Worm (Caenorhabditis elegans) whole organism, L2 larva: Measurements from ENCODE around the gene lgc-48.

Source experiments
- ceh-82 ChIP-seq: fragments of 150-350 bp; optimal IDR thresholded peaks from 2 replicates; lab custom pipeline; 2014; ENCODE audit warnings: missing biosample characterization, missing genetic modification characterization
- dmd-4 ChIP-seq: sonication (generic microtip); optimal IDR thresholded peaks from 2 replicates; lab custom pipeline; 2017; ENCODE audit warnings: missing biosample characterization, missing genetic modification characterization
- elt-3 ChIP-seq: sonication (generic microtip); optimal IDR thresholded peaks from 2 replicates; lab custom pipeline; 2017; ENCODE audit warnings: missing biosample characterization, missing genetic modification characterization
- lin-11 ChIP-seq: fragments of 150-350 bp; sonication (generic microtip); optimal IDR thresholded peaks from 2 replicates; lab custom pipeline; 2014; ENCODE audit warnings: missing biosample characterization, missing genetic modification characterization, inconsistent platforms, mixed read lengths
- lsy-2 ChIP-seq, 2 experiments: fragments of 150-350 bp in 1 of 2; sonication (generic microtip) in 1 of 2; optimal IDR thresholded peaks; 2 replicates each; lab custom pipeline; 2014 to 2017; ENCODE audit warnings: missing biosample characterization in 2 of 2, missing genetic modification characterization in 2 of 2
- mdl-1 ChIP-seq, 2 experiments: fragments of 150-350 bp in 1 of 2; sonication (generic microtip) in 1 of 2; optimal IDR thresholded peaks; 2 replicates each; lab custom pipeline; 2017; ENCODE audit warnings: missing biosample characterization in 2 of 2, missing genetic modification characterization in 2 of 2
- nhr-21 ChIP-seq: fragments of 150-350 bp; optimal IDR thresholded peaks from 2 replicates; lab custom pipeline; 2014; ENCODE audit warnings: missing biosample characterization, missing genetic modification characterization
- skn-1 ChIP-seq: sonication (generic microtip); optimal IDR thresholded peaks from 2 replicates; lab custom pipeline; 2017; ENCODE audit warnings: missing biosample characterization, missing genetic modification characterization
- snpc-4 ChIP-seq: fragments of 150-350 bp; optimal IDR thresholded peaks from 2 replicates; lab custom pipeline; 2014; ENCODE audit warnings: missing biosample characterization, missing genetic modification characterization
- unc-62 ChIP-seq: fragments of 150-350 bp; optimal IDR thresholded peaks from 2 replicates; lab custom pipeline; 2014; ENCODE audit warnings: missing biosample characterization, missing genetic modification reagents, missing genetic modification characterization
- ztf-11 ChIP-seq: sonication (generic microtip); optimal IDR thresholded peaks from 2 replicates; lab custom pipeline; 2017; ENCODE audit warnings: missing biosample characterization, missing genetic modification characterization

- TF ChIP-seq ztf-11 (tag; lab: Kevin White, UChicago): no peak
- no peak for TF ChIP-seq unc-62 (GFP tag; lab: Kevin White, UChicago)
- TF ChIP-seq lsy-2 (tag; optimal IDR thresholded peaks at IDR 0.05; lab: Kevin White, UChicago): no peak
- no peak for TF ChIP-seq ceh-82 (tag; lab: Kevin White, UChicago)
- TF ChIP-seq mdl-1 (tag; optimal IDR thresholded peaks at IDR 0.05; lab: Kevin White, UChicago): no peak
- no peak for TF ChIP-seq snpc-4 (tag; lab: Kevin White, UChicago)
- TF ChIP-seq elt-3: no peak
- no peak for TF ChIP-seq nhr-21 (tag; lab: Kevin White, UChicago)
- no peak for TF ChIP-seq skn-1 (tag; lab: Kevin White, UChicago)
- no peak for TF ChIP-seq dmd-4 (tag; lab: Kevin White, UChicago)
- TF ChIP-seq lin-11 (tag; lab: Kevin White, UChicago): no peak
Measured at ce11 chrV:13333386-13334180, 6.5 kb upstream of the lgc-48 start, which contains the start of gene nhr-168.
